Worm (Caenorhabditis elegans) whole organism, dauer: Measurements from ENCODE around the gene nhr-277.
"Not testable (repeated sequence)": the region's sequence is repeated elsewhere in the genome, so short reads cannot be mapped to it uniquely, and the experiment has no call there.

Experiments
- unc-62 ChIP-seq: sonication (generic microtip); optimal IDR thresholded peaks from 2 replicates; lab custom pipeline; 2017; ENCODE audit warnings: missing biosample characterization, missing genetic modification reagents, missing genetic modification characterization

The nhr-277 gene

ce11 chrIV:2742470-2743044 lies at the start of gene nhr-277:
TSS of gene nhr-277 (plus strand) at chrIV:2742994.
- TF ChIP-seq unc-62 (GFP tag; lab: Kevin White, UChicago) = no peak

ce11 chrIV:2703927-2704401 lies 38.8 kb upstream of the nhr-277 start, which contains the start of gene Y94H6A.5:
TSS of gene Y94H6A.5 (minus strand) at chrIV:2703977.
- no peak for TF ChIP-seq unc-62 (GFP tag; lab: Kevin White, UChicago)

ce11 chrIV:2705675-2706074 lies 37.1 kb upstream of the nhr-277 start:
- TF ChIP-seq unc-62 (GFP tag; lab: Kevin White, UChicago) = no peak

ce11 chrIV:2707012-2707411 lies 35.8 kb upstream of the nhr-277 start, which contains the start of gene ubc-8:
TSS of gene ubc-8 (minus strand) at chrIV:2707238.
- TF ChIP-seq unc-62 (GFP tag; lab: Kevin White, UChicago) = no peak

ce11 chrIV:2708329-2708965 lies 34.3 kb upstream of the nhr-277 start:
- no peak for TF ChIP-seq unc-62 (GFP tag; lab: Kevin White, UChicago)

- TF ChIP-seq unc-62 (GFP tag; lab: Kevin White, UChicago) = no peak
Observed at ce11 chrIV:2709590-2710201, 33.1 kb upstream of the nhr-277 start.

- no peak for TF ChIP-seq unc-62 (GFP tag; lab: Kevin White, UChicago)
Observed at ce11 chrIV:2710203-2710935, 32.4 kb upstream of the nhr-277 start, which contains the start of gene Y94H6A.10. TSS of gene Y94H6A.10 (minus strand) at chrIV:2710666.

ce11 chrIV:2711122-2711669 lies 31.6 kb upstream of the nhr-277 start:
- no peak for TF ChIP-seq unc-62 (GFP tag; lab: Kevin White, UChicago)

ce11 chrIV:2712935-2713334 lies 29.9 kb upstream of the nhr-277 start, which contains the start of gene Y94H6A.12:
TSS of gene Y94H6A.12 (minus strand) at chrIV:2713035.
- TF ChIP-seq unc-62 (GFP tag; lab: Kevin White, UChicago) = no peak

- TF ChIP-seq unc-62 (GFP tag; lab: Kevin White, UChicago) = not testable (repeated sequence)
Observed at ce11 chrIV:2716474-2716873, 26.3 kb upstream of the nhr-277 start, which contains the start of gene Y94H6A.7. TSS of gene Y94H6A.7 (minus strand) at chrIV:2716574.

ce11 chrIV:2719734-2720133 lies 23.1 kb upstream of the nhr-277 start, which contains the start of gene ndua-12:
TSS of gene ndua-12 (minus strand) at chrIV:2719834.
- not testable (repeated sequence) for TF ChIP-seq unc-62 (GFP tag; lab: Kevin White, UChicago)

ce11 chrIV:2725784-2726183 lies 17.0 kb upstream of the nhr-277 start, which contains the start of gene ubxn-2:
TSS of gene ubxn-2 (minus strand) at chrIV:2725819.
- no peak for TF ChIP-seq unc-62 (GFP tag; lab: Kevin White, UChicago)

- TF ChIP-seq unc-62 (GFP tag; lab: Kevin White, UChicago) = no peak
Observed at ce11 chrIV:2729957-2730356, 12.8 kb upstream of the nhr-277 start, which contains the start of gene Y94H6A.2. TSS of gene Y94H6A.2 (plus strand) at chrIV:2730292.

ce11 chrIV:2734675-2735074 lies 8.1 kb upstream of the nhr-277 start:
- TF ChIP-seq unc-62 (GFP tag; lab: Kevin White, UChicago) = no peak

- no peak for TF ChIP-seq unc-62 (GFP tag; lab: Kevin White, UChicago)
Observed at ce11 chrIV:2736575-2736974, 6.2 kb upstream of the nhr-277 start.
